Worm (Caenorhabditis elegans): Measurements from ENCODE around the gene hosl-1.

The hosl-1 gene

DNA sequence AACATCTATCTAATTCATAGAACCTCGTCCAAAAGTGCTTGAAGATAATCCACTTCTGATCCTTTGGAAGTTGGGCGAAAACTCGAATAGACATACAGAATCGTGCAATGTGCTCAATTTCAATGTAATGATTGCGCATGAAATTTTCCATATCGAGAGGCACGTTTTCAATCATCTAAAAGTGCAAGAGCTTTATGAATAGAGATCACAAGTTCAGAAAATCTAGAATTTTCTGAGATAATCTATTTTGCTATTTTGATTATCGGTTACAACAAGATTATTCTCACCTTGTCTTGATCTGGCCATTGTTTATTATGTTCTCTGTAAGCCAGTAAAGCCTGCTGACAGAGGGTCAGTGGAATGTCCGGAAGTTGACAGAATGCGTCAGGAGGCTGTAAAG, 20.7 kb downstream of the hosl-1 start:
- TF ChIP-seq B0310.2 (tag; optimal IDR thresholded peaks at IDR 0.05) (no peak), scrt-1 (GFP tag; IDR thresholded peaks at IDR 0.05) (no peak), hmbx-1 (tag; optimal IDR thresholded peaks at IDR 0.05) (no peak), ama-1 (optimal IDR thresholded peaks at IDR 0.05) (no peak), flt-1 (GFP tag; IDR thresholded peaks at IDR 0.05) (no peak), tbx-37 (GFP tag; conservative IDR thresholded peaks at IDR 0.05) (no peak), F13C5.2 (tag; optimal IDR thresholded peaks at IDR 0.05) (no peak), pes-1 (GFP tag; IDR thresholded peaks at IDR 0.05) (no peak), tbx-11 (GFP tag; IDR thresholded peaks at IDR 0.05) (no peak), ets-7 (tag; optimal IDR thresholded peaks at IDR 0.05) (no peak), ceh-36 (tag; optimal IDR thresholded peaks at IDR 0.05) (no peak)

DNA sequence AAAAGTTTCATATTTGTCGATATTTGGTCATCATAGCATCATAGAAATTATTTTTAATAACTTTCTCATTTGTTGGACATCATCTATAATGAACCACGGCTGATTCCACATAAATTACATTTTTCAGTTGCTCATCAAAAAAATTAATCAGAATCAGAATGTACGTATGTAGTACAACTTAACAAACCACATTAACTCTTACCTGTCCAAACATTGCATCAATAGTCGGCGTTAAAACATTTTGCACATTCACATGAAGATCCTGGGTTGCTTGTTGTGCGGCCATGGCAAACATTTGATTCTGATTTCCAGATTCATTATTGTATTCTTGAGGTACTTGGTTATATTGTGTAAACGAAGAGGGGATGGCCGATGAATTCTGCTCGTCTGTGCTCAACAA, 21.4 kb downstream of the hosl-1 start:
- TF ChIP-seq flt-1 (GFP tag; IDR thresholded peaks at IDR 0.05): no peak
- TF ChIP-seq F13C5.2 (tag; optimal IDR thresholded peaks at IDR 0.05): no peak
- TF ChIP-seq ama-1 (optimal IDR thresholded peaks at IDR 0.05): no peak
- TF ChIP-seq tbx-11 (GFP tag; IDR thresholded peaks at IDR 0.05): no peak
- no peak for TF ChIP-seq B0310.2 (tag; optimal IDR thresholded peaks at IDR 0.05)
- no peak for TF ChIP-seq hmbx-1 (tag; optimal IDR thresholded peaks at IDR 0.05)
- TF ChIP-seq hnd-1 (tag; optimal IDR thresholded peaks at IDR 0.05): no peak
- TF ChIP-seq scrt-1 (GFP tag; IDR thresholded peaks at IDR 0.05): no peak

DNA sequence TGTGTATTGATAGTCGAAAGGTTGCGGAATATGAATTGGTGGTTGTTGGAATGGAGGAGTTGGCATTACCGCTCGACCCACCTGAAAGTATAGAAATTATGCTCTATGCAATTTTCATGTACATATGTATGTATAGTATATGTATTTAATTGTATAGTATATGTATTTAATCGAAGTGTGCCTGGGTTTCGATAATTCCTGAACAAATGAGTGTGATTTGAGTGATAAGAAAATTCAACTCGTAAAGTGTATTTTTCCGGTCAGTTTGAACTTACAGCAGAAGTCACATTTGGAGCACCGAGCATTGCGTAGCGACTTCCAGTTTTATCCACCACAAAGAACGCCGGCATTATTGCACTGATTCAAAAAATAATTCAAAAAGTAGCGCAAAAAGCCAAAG, 21.8 kb downstream of the hosl-1 start:
- no peak for TF ChIP-seq aly-1 (tag; optimal IDR thresholded peaks at IDR 0.05)
- no peak for TF ChIP-seq hmg-4 (GFP tag; optimal IDR thresholded peaks at IDR 0.05)
- no peak for TF ChIP-seq hmbx-1 (tag; optimal IDR thresholded peaks at IDR 0.05)
- TF ChIP-seq tbx-11 (GFP tag; IDR thresholded peaks at IDR 0.05): no peak
- TF ChIP-seq ceh-36 (tag; optimal IDR thresholded peaks at IDR 0.05): no peak
- TF ChIP-seq ets-7 (tag; optimal IDR thresholded peaks at IDR 0.05): no peak

DNA sequence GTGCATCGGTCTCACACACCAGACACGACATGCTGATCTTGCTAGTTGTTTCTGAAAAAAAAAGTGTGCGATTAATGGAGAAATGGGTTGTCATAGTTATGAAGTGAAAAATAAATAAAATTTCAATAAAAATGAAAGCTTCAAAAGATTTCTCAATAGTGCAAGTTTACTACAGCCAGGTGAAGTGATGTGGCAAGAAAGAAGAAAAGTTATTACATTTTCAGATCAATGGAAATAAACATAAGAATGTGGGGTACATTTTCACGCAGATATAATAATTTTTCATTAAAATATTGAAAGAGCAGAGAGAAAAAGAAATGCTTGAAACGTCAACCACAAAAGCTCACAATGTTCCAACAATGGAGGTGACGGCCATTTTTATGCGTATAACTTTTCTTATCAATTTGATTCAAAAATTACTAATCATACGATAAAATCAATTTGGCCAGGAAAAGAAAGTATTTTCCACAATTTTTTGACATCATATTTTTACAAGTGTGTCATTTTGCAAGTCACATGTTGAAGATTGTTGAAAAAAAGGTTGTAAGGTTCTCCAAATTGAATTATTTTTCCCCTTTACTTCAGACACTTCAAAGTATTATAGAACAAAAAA, 23.5 kb downstream of the hosl-1 start, which contains the start of gene nhr-45:
TSS of gene nhr-45 (minus strand) at position 51 of the 613 bp plus-strand sequence.
- TF ChIP-seq sea-1 (GFP tag; conservative IDR thresholded peaks at IDR 0.05) (no peak), scrt-1 (GFP tag; IDR thresholded peaks at IDR 0.05) (no peak), ceh-13 (GFP tag; optimal IDR thresholded peaks at IDR 0.05) (no peak), hmbx-1 (tag; optimal IDR thresholded peaks at IDR 0.05) (no peak), ceh-36 (tag; optimal IDR thresholded peaks at IDR 0.05) (no peak), aly-1 (tag; optimal IDR thresholded peaks at IDR 0.05) (no peak), F13C5.2 (tag; optimal IDR thresholded peaks at IDR 0.05) (no peak), tra-4 (tag; optimal IDR thresholded peaks at IDR 0.05) (no peak), flt-1 (GFP tag; IDR thresholded peaks at IDR 0.05) (no peak), hnd-1 (tag; optimal IDR thresholded peaks at IDR 0.05) (no peak), tbx-11 (GFP tag; IDR thresholded peaks at IDR 0.05) (no peak), ama-1 (optimal IDR thresholded peaks at IDR 0.05) (no peak), tbx-37 (GFP tag; conservative IDR thresholded peaks at IDR 0.05) (no peak), ets-7 (tag; optimal IDR thresholded peaks at IDR 0.05) (no peak), pes-1 (GFP tag; IDR thresholded peaks at IDR 0.05) (no peak), hmg-4 (GFP tag; optimal IDR thresholded peaks at IDR 0.05) (no peak), B0310.2 (tag; optimal IDR thresholded peaks at IDR 0.05) (no peak)

DNA sequence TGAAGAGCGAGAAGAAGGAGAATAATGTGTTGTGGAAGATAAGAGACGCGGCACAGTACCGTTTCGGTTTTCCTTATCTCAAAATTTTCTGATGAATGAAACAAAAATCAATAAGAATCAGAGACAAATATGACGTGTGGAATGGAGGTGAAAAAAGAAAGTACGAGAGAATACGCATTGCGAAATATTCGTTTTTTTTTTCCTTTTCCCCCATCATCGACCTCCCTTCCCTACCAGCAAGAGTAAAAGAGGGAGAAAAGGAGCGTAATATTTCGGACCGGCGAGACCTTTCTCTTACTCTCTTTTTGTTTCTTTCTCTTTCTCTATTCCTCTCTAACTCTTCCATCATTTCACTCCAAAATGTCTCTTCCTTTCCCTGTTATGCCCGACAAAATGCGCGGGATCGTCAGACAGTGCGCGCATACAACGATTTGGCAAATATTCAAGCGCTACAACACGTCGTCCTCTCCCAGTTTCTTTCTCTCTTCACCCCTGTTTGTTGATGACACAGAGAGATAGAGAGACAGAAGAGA, 25.4 kb downstream of the hosl-1 start:
- TF ChIP-seq hmbx-1 (tag; optimal IDR thresholded peaks at IDR 0.05) (no peak), hnd-1 (tag; optimal IDR thresholded peaks at IDR 0.05) (no peak), tbx-37 (GFP tag; conservative IDR thresholded peaks at IDR 0.05) (no peak), ceh-13 (GFP tag; optimal IDR thresholded peaks at IDR 0.05) (no peak), aly-1 (tag; optimal IDR thresholded peaks at IDR 0.05) (no peak), flt-1 (GFP tag; IDR thresholded peaks at IDR 0.05) (no peak), hmg-4 (GFP tag; optimal IDR thresholded peaks at IDR 0.05) (no peak), ama-1 (optimal IDR thresholded peaks at IDR 0.05) (no peak), sea-1 (GFP tag; conservative IDR thresholded peaks at IDR 0.05) (no peak), scrt-1 (GFP tag; IDR thresholded peaks at IDR 0.05) (no peak), ets-7 (tag; optimal IDR thresholded peaks at IDR 0.05) (no peak), F13C5.2 (tag; optimal IDR thresholded peaks at IDR 0.05) (no peak), B0310.2 (tag; optimal IDR thresholded peaks at IDR 0.05) (no peak), pes-1 (GFP tag; IDR thresholded peaks at IDR 0.05) (no peak), tra-4 (tag; optimal IDR thresholded peaks at IDR 0.05) (no peak), ceh-36 (tag; optimal IDR thresholded peaks at IDR 0.05) (no peak), tbx-11 (GFP tag; IDR thresholded peaks at IDR 0.05) (no peak)

DNA sequence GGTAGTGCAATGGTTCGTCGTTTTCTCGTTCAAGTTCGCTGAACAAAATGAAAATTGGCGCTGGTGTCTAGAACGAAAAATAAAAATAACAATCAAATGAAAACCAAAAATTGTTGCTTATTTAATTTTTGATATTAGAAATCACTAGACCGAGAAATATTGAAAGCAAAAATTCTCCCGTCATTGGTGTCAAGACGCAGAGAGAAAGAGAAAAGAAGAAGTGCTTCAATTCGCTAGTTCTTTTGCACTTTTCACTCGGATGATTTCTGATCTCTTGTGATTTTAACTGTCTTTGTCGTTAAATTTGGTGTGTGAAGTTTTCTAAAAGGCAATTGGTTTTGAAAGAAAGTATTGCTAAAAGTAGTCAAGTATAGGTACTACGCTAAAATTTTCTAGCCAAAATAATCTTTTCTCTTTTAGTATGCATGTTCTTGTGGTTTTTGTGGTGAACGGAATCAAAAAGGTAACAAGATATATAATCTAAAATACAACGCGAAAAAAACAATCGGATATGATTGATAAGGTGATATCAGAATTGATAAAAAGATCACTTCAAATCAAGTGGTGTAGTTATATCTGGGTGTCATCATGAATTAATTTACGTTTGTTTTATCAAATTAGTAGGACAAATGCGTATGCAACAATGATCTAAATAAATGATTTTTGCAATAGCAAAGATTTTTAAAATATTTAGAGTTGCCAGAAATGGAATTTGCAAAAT, 26.2 kb downstream of the hosl-1 start:
- TF ChIP-seq scrt-1 (GFP tag; IDR thresholded peaks at IDR 0.05): no peak
- no peak for TF ChIP-seq ama-1 (optimal IDR thresholded peaks at IDR 0.05)
- no peak for TF ChIP-seq tbx-37 (GFP tag; conservative IDR thresholded peaks at IDR 0.05)
- TF ChIP-seq ets-7 (tag; optimal IDR thresholded peaks at IDR 0.05): no peak
- no peak for TF ChIP-seq F13C5.2 (tag; optimal IDR thresholded peaks at IDR 0.05)

DNA sequence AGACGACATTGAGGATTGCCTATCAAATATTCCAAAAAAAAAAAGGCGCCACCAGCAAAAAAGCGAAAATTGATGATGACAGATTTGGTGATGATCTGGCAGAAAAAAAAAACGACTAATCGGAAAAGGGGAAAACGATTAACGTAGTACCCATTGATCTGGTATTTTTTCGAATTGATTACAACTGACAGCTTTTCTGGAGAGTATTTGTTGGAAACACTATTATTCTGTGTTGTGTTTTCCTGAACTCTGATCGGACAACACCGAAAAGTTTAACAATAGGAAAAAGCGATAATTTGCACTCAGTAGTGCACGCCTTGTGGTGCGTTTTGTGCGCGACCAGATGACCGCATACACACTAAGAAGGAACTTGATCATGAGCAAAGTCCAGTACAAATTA, 27.7 kb downstream of the hosl-1 start:
- TF ChIP-seq pes-1 (GFP tag; IDR thresholded peaks at IDR 0.05) (no peak), B0310.2 (tag; optimal IDR thresholded peaks at IDR 0.05) (no peak), ceh-36 (tag; optimal IDR thresholded peaks at IDR 0.05) (no peak), tra-4 (tag; optimal IDR thresholded peaks at IDR 0.05) (no peak), flt-1 (GFP tag; IDR thresholded peaks at IDR 0.05) (no peak)
